Fruit fly (Drosophila melanogaster) whole organism: ENCODE data around the gene Pomp.

ENCODE experiments used
- CG8478 ChIP-seq: fragments of >200 bp; optimal IDR thresholded peaks from 2 replicates; lab custom pipeline; 2018; ENCODE audit warnings: inconsistent platforms
- psq ChIP-seq: fragments of >200 bp; optimal IDR thresholded peaks from 2 replicates; lab custom pipeline; 2017

dm6 chr2L:20812283-20813189, 25.1 kb downstream of the Pomp start:
- TF ChIP-seq psq (no peak), CG8478 (lab: Kevin White, UChicago) (no peak)
